Worm (Caenorhabditis elegans) whole organism, L2 larva: ENCODE measurements around the gene col-78.

Experiments used
- C34F6.9 ChIP-seq: fragments of 150-350 bp; optimal IDR thresholded peaks from 2 replicates; lab custom pipeline; 2014; ENCODE audit warnings: missing biosample characterization, missing genetic modification characterization
- R02D3.7 ChIP-seq: fragments of 150-350 bp; optimal IDR thresholded peaks from 2 replicates; lab custom pipeline; 2014; ENCODE audit warnings: missing biosample characterization, missing genetic modification characterization
- ZK546.5 ChIP-seq: sonication (generic microtip); optimal IDR thresholded peaks from 2 replicates; lab custom pipeline; 2017; ENCODE audit warnings: missing biosample characterization, missing genetic modification characterization
- aly-2 ChIP-seq: fragments of 150-350 bp; optimal IDR thresholded peaks from 2 replicates; lab custom pipeline; 2014; ENCODE audit warnings: missing biosample characterization, missing genetic modification characterization
- ama-1 ChIP-seq: fragments of 150-350 bp; optimal IDR thresholded peaks from 2 replicates; lab custom pipeline; 2018; ENCODE audit warnings: inconsistent platforms
- dmd-4 ChIP-seq: sonication (generic microtip); optimal IDR thresholded peaks from 2 replicates; lab custom pipeline; 2017; ENCODE audit warnings: missing biosample characterization, missing genetic modification characterization
- egl-27 ChIP-seq: sonication (generic microtip); optimal IDR thresholded peaks from 3 replicates; lab custom pipeline; 2017; ENCODE audit warnings: missing biosample characterization, missing genetic modification reagents, missing genetic modification characterization
- elt-3 ChIP-seq: sonication (generic microtip); optimal IDR thresholded peaks from 2 replicates; lab custom pipeline; 2017; ENCODE audit warnings: missing biosample characterization, missing genetic modification characterization
- fos-1 ChIP-seq: fragments of 150-350 bp; optimal IDR thresholded peaks from 2 replicates; lab custom pipeline; 2014; ENCODE audit warnings: missing biosample characterization, missing genetic modification characterization
- gmeb-1 ChIP-seq: fragments of 150-350 bp; optimal IDR thresholded peaks from 2 replicates; lab custom pipeline; 2014; ENCODE audit warnings: missing biosample characterization, missing genetic modification characterization
- lin-11 ChIP-seq: fragments of 150-350 bp; sonication (generic microtip); optimal IDR thresholded peaks from 2 replicates; lab custom pipeline; 2014; ENCODE audit warnings: missing biosample characterization, missing genetic modification characterization, inconsistent platforms, mixed read lengths
- lin-13 ChIP-seq: fragments of 150-350 bp; optimal IDR thresholded peaks from 2 replicates; lab custom pipeline; 2014; ENCODE audit warnings: missing biosample characterization, missing genetic modification reagents, missing genetic modification characterization
- lin-39 ChIP-seq: fragments of 150-350 bp; optimal IDR thresholded peaks from 2 replicates; lab custom pipeline; 2014; ENCODE audit warnings: missing biosample characterization, missing genetic modification reagents, missing genetic modification characterization
- lsy-2 ChIP-seq, 2 experiments: fragments of 150-350 bp in 1 of 2; sonication (generic microtip) in 1 of 2; optimal IDR thresholded peaks; 2 replicates each; lab custom pipeline; 2014 to 2017; ENCODE audit warnings: missing biosample characterization in 2 of 2, missing genetic modification characterization in 2 of 2
- mab-5 ChIP-seq: fragments of 150-350 bp; optimal IDR thresholded peaks from 2 replicates; lab custom pipeline; 2014; ENCODE audit warnings: missing biosample characterization, missing genetic modification characterization
- mbf-1 ChIP-seq: sonication (generic microtip); optimal IDR thresholded peaks from 2 replicates; lab custom pipeline; 2017; ENCODE audit warnings: missing biosample characterization, missing genetic modification characterization
- mdl-1 ChIP-seq, 2 experiments: fragments of 150-350 bp in 1 of 2; sonication (generic microtip) in 1 of 2; optimal IDR thresholded peaks; 2 replicates each; lab custom pipeline; 2017; ENCODE audit warnings: missing biosample characterization in 2 of 2, missing genetic modification characterization in 2 of 2
- nhr-10 ChIP-seq: sonication (generic microtip); optimal IDR thresholded peaks from 2 replicates; lab custom pipeline; 2017; ENCODE audit warnings: missing biosample characterization, missing genetic modification characterization
- nhr-129 ChIP-seq: fragments of 150-350 bp; optimal IDR thresholded peaks from 2 replicates; lab custom pipeline; 2014; ENCODE audit warnings: missing biosample characterization, missing genetic modification characterization
- nhr-237 ChIP-seq: fragments of 150-350 bp; optimal IDR thresholded peaks from 2 replicates; lab custom pipeline; 2014; ENCODE audit warnings: missing biosample characterization, missing genetic modification characterization
- nhr-25 ChIP-seq: fragments of 150-350 bp; sonication (generic microtip); optimal IDR thresholded peaks from 3 replicates; lab custom pipeline; 2014; ENCODE audit warnings: missing biosample characterization, missing genetic modification characterization
- nhr-6 ChIP-seq: fragments of 150-350 bp; optimal IDR thresholded peaks from 2 replicates; lab custom pipeline; 2014; ENCODE audit warnings: missing biosample characterization, missing genetic modification characterization
- nhr-77 ChIP-seq: fragments of 150-350 bp; optimal IDR thresholded peaks from 2 replicates; lab custom pipeline; 2014; ENCODE audit warnings: missing biosample characterization, missing genetic modification characterization
- peb-1 ChIP-seq: fragments of 150-350 bp; optimal IDR thresholded peaks from 2 replicates; lab custom pipeline; 2014; ENCODE audit warnings: missing biosample characterization, missing genetic modification characterization
- sem-4 ChIP-seq: fragments of 150-350 bp; optimal IDR thresholded peaks from 2 replicates; lab custom pipeline; 2014; ENCODE audit warnings: missing biosample characterization, missing genetic modification reagents, missing genetic modification characterization
- skn-1 ChIP-seq: sonication (generic microtip); optimal IDR thresholded peaks from 2 replicates; lab custom pipeline; 2017; ENCODE audit warnings: missing biosample characterization, missing genetic modification characterization
- sma-9 ChIP-seq, 2 experiments: fragments of 150-350 bp in 1 of 2; sonication (generic microtip) in 1 of 2; optimal IDR thresholded peaks; 2 replicates each; lab custom pipeline; 2014 to 2016; ENCODE audit warnings: missing genetic modification characterization in 2 of 2, mild to moderate bottlenecking in 1 of 2, missing biosample characterization in 1 of 2, missing compliant biosample characterization in 1 of 2, missing genetic modification reagents in 1 of 2, moderate library complexity in 1 of 2
- snpc-4 ChIP-seq: fragments of 150-350 bp; optimal IDR thresholded peaks from 2 replicates; lab custom pipeline; 2014; ENCODE audit warnings: missing biosample characterization, missing genetic modification characterization
- zag-1 ChIP-seq: fragments of 150-350 bp; optimal IDR thresholded peaks from 2 replicates; lab custom pipeline; 2014; ENCODE audit warnings: missing biosample characterization, missing genetic modification characterization
- ztf-4 ChIP-seq: fragments of 150-350 bp; optimal IDR thresholded peaks from 2 replicates; lab custom pipeline; 2014; ENCODE audit warnings: missing biosample characterization, missing genetic modification characterization

col-78 gene

ce11 chrII:9163348-9163747 lies 11.0 kb downstream of the col-78 start:
- no peak for TF ChIP-seq ZK546.5 (tag; lab: Kevin White, UChicago)
- TF ChIP-seq ama-1: peak; percentile 60
- no peak for TF ChIP-seq zag-1 (tag; lab: Kevin White, UChicago)

ce11 chrII:9165762-9166460 lies 13.6 kb downstream of the col-78 start, which contains the start of gene W07A12.8:
Gene W07A12.8, minus strand, starts transcription at chrII:9165812.
- no peak for TF ChIP-seq egl-27 (tag; lab: Kevin White, UChicago)
- TF ChIP-seq fos-1: peak; percentile 57
- TF ChIP-seq, all 48 proteins: peak for 1

- TF ChIP-seq mab-5 (tag; lab: Kevin White, UChicago) (no peak), R02D3.7 (tag; lab: Kevin White, UChicago) (no peak), nhr-237 (tag; lab: Kevin White, UChicago) (no peak), skn-1 (tag; lab: Kevin White, UChicago) (no peak), sma-9 (GFP tag; optimal IDR thresholded peaks at IDR 0.05; lab: Kevin White, UChicago) (no peak), sma-9 (tag; optimal IDR thresholded peaks at IDR 0.05; lab: Kevin White, UChicago) (no peak), zag-1 (tag; lab: Kevin White, UChicago) (no peak), ZK546.5 (tag; lab: Kevin White, UChicago) (no peak), aly-2 (tag; lab: Kevin White, UChicago) (no peak)
- TF ChIP-seq, all 48 proteins: peak for 0
Measured at ce11 chrII:9167730-9168129, 15.4 kb downstream of the col-78 start, which contains the start of gene T23G7.3. Gene T23G7.3, minus strand, starts transcription at chrII:9167830.

- TF ChIP-seq elt-3 (tag; lab: Kevin White, UChicago) (no peak), lin-13 (GFP tag; lab: Kevin White, UChicago) (peak; percentile 9), nhr-129 (tag; lab: Kevin White, UChicago) (peak; percentile 35), gmeb-1 (tag; lab: Kevin White, UChicago) (peak; percentile 76), lsy-2 (tag; optimal IDR thresholded peaks at IDR 0.05; lab: Kevin White, UChicago) (peak in 1 of 2 experiments; percentile 68), nhr-6 (tag; lab: Kevin White, UChicago) (no peak), C34F6.9 (tag; lab: Kevin White, UChicago) (peak; percentile 60)
- TF ChIP-seq, all 48 proteins: peak for 5
Measured at ce11 chrII:9169450-9169960, 17.2 kb downstream of the col-78 start, which contains the start of gene dpl-1. Gene dpl-1, plus strand, starts transcription at chrII:9169910.

- peak; percentile 88 for TF ChIP-seq nhr-25 (tag; lab: Kevin White, UChicago)
- no peak for TF ChIP-seq peb-1 (tag; lab: Kevin White, UChicago)
Measured at ce11 chrII:9170048-9170447, 17.7 kb downstream of the col-78 start.

- no peak for TF ChIP-seq fos-1
- TF ChIP-seq sem-4: no peak
- TF ChIP-seq mdl-1 (tag; optimal IDR thresholded peaks at IDR 0.05; lab: Kevin White, UChicago): no peak
- no peak for TF ChIP-seq mab-5 (tag; lab: Kevin White, UChicago)
- TF ChIP-seq dmd-4: no peak
- TF ChIP-seq nhr-129 (tag; lab: Kevin White, UChicago): no peak
- TF ChIP-seq nhr-237 (tag; lab: Kevin White, UChicago): no peak
- TF ChIP-seq snpc-4 (tag; lab: Kevin White, UChicago): no peak
- TF ChIP-seq zag-1 (tag; lab: Kevin White, UChicago): no peak
- TF ChIP-seq mbf-1: no peak
Measured at ce11 chrII:9170851-9171250, 18.5 kb downstream of the col-78 start.

ce11 chrII:9171466-9172187 lies 19.3 kb downstream of the col-78 start:
- TF ChIP-seq nhr-129 (tag; lab: Kevin White, UChicago) (no peak), nhr-10 (no peak), skn-1 (tag; lab: Kevin White, UChicago) (no peak), sma-9 (GFP tag; optimal IDR thresholded peaks at IDR 0.05; lab: Kevin White, UChicago) (no peak), sma-9 (tag; optimal IDR thresholded peaks at IDR 0.05; lab: Kevin White, UChicago) (no peak), ztf-4 (no peak), gmeb-1 (tag; lab: Kevin White, UChicago) (no peak), lin-39 (tag; lab: Kevin White, UChicago) (no peak), C34F6.9 (tag; lab: Kevin White, UChicago) (no peak), nhr-77 (tag; lab: Kevin White, UChicago) (no peak), sem-4 (no peak), lin-11 (tag; lab: Kevin White, UChicago) (no peak)
